Worm (Caenorhabditis elegans) whole organism, L2 larva: ENCODE measurements around the gene eef-1G.

Experiments
- C34F6.9 ChIP-seq: fragments of 150-350 bp; optimal IDR thresholded peaks from 2 replicates; lab custom pipeline; 2014; ENCODE audit warnings: missing biosample characterization, missing genetic modification characterization
- F13H6.1 ChIP-seq: sonication (generic microtip); optimal IDR thresholded peaks from 2 replicates; lab custom pipeline; 2016; ENCODE audit warnings: missing genetic modification characterization, missing compliant biosample characterization
- R02D3.7 ChIP-seq: fragments of 150-350 bp; optimal IDR thresholded peaks from 2 replicates; lab custom pipeline; 2014; ENCODE audit warnings: missing biosample characterization, missing genetic modification characterization
- ZK546.5 ChIP-seq: sonication (generic microtip); optimal IDR thresholded peaks from 2 replicates; lab custom pipeline; 2017; ENCODE audit warnings: missing biosample characterization, missing genetic modification characterization
- aly-2 ChIP-seq: fragments of 150-350 bp; optimal IDR thresholded peaks from 2 replicates; lab custom pipeline; 2014; ENCODE audit warnings: missing biosample characterization, missing genetic modification characterization
- ceh-16 ChIP-seq: fragments of 150-350 bp; optimal IDR thresholded peaks from 2 replicates; lab custom pipeline; 2014; ENCODE audit warnings: missing biosample characterization, missing genetic modification characterization
- ceh-82 ChIP-seq: fragments of 150-350 bp; optimal IDR thresholded peaks from 2 replicates; lab custom pipeline; 2014; ENCODE audit warnings: missing biosample characterization, missing genetic modification characterization
- crh-2 ChIP-seq: sonication (generic microtip); optimal IDR thresholded peaks from 2 replicates; lab custom pipeline; 2017; ENCODE audit warnings: missing biosample characterization, missing genetic modification characterization
- dmd-4 ChIP-seq: sonication (generic microtip); optimal IDR thresholded peaks from 2 replicates; lab custom pipeline; 2017; ENCODE audit warnings: missing biosample characterization, missing genetic modification characterization
- egl-27 ChIP-seq: sonication (generic microtip); optimal IDR thresholded peaks from 3 replicates; lab custom pipeline; 2017; ENCODE audit warnings: missing biosample characterization, missing genetic modification reagents, missing genetic modification characterization
- elt-3 ChIP-seq: sonication (generic microtip); optimal IDR thresholded peaks from 2 replicates; lab custom pipeline; 2017; ENCODE audit warnings: missing biosample characterization, missing genetic modification characterization
- fos-1 ChIP-seq: fragments of 150-350 bp; optimal IDR thresholded peaks from 2 replicates; lab custom pipeline; 2014; ENCODE audit warnings: missing biosample characterization, missing genetic modification characterization
- gmeb-1 ChIP-seq: fragments of 150-350 bp; optimal IDR thresholded peaks from 2 replicates; lab custom pipeline; 2014; ENCODE audit warnings: missing biosample characterization, missing genetic modification characterization
- lin-11 ChIP-seq: fragments of 150-350 bp; sonication (generic microtip); optimal IDR thresholded peaks from 2 replicates; lab custom pipeline; 2014; ENCODE audit warnings: missing biosample characterization, missing genetic modification characterization, inconsistent platforms, mixed read lengths
- lin-39 ChIP-seq: fragments of 150-350 bp; optimal IDR thresholded peaks from 2 replicates; lab custom pipeline; 2014; ENCODE audit warnings: missing biosample characterization, missing genetic modification reagents, missing genetic modification characterization
- lsy-2 ChIP-seq, 2 experiments: fragments of 150-350 bp in 1 of 2; sonication (generic microtip) in 1 of 2; optimal IDR thresholded peaks; 2 replicates each; lab custom pipeline; 2014 to 2017; ENCODE audit warnings: missing biosample characterization in 2 of 2, missing genetic modification characterization in 2 of 2
- mab-5 ChIP-seq: fragments of 150-350 bp; optimal IDR thresholded peaks from 2 replicates; lab custom pipeline; 2014; ENCODE audit warnings: missing biosample characterization, missing genetic modification characterization
- mbf-1 ChIP-seq: sonication (generic microtip); optimal IDR thresholded peaks from 2 replicates; lab custom pipeline; 2017; ENCODE audit warnings: missing biosample characterization, missing genetic modification characterization
- nhr-11 ChIP-seq: fragments of 150-350 bp; optimal IDR thresholded peaks from 2 replicates; lab custom pipeline; 2014; ENCODE audit warnings: missing biosample characterization, missing genetic modification characterization
- nhr-12 ChIP-seq: fragments of 150-350 bp; optimal IDR thresholded peaks from 2 replicates; lab custom pipeline; 2014; ENCODE audit warnings: missing biosample characterization, missing genetic modification characterization
- nhr-129 ChIP-seq: fragments of 150-350 bp; optimal IDR thresholded peaks from 2 replicates; lab custom pipeline; 2014; ENCODE audit warnings: missing biosample characterization, missing genetic modification characterization
- nhr-21 ChIP-seq: fragments of 150-350 bp; optimal IDR thresholded peaks from 2 replicates; lab custom pipeline; 2014; ENCODE audit warnings: missing biosample characterization, missing genetic modification characterization
- nhr-23 ChIP-seq: fragments of 150-350 bp; optimal IDR thresholded peaks from 2 replicates; lab custom pipeline; 2014; ENCODE audit warnings: missing biosample characterization, missing genetic modification reagents, missing genetic modification characterization
- nhr-237 ChIP-seq: fragments of 150-350 bp; optimal IDR thresholded peaks from 2 replicates; lab custom pipeline; 2014; ENCODE audit warnings: missing biosample characterization, missing genetic modification characterization
- nhr-25 ChIP-seq: fragments of 150-350 bp; sonication (generic microtip); optimal IDR thresholded peaks from 3 replicates; lab custom pipeline; 2014; ENCODE audit warnings: missing biosample characterization, missing genetic modification characterization
- nhr-6 ChIP-seq: fragments of 150-350 bp; optimal IDR thresholded peaks from 2 replicates; lab custom pipeline; 2014; ENCODE audit warnings: missing biosample characterization, missing genetic modification characterization
- nhr-77 ChIP-seq: fragments of 150-350 bp; optimal IDR thresholded peaks from 2 replicates; lab custom pipeline; 2014; ENCODE audit warnings: missing biosample characterization, missing genetic modification characterization
- peb-1 ChIP-seq: fragments of 150-350 bp; optimal IDR thresholded peaks from 2 replicates; lab custom pipeline; 2014; ENCODE audit warnings: missing biosample characterization, missing genetic modification characterization
- skn-1 ChIP-seq: sonication (generic microtip); optimal IDR thresholded peaks from 2 replicates; lab custom pipeline; 2017; ENCODE audit warnings: missing biosample characterization, missing genetic modification characterization
- sma-3 ChIP-seq: sonication (generic microtip); optimal IDR thresholded peaks from 2 replicates; lab custom pipeline; 2016; ENCODE audit warnings: missing genetic modification reagents, missing genetic modification characterization, missing compliant biosample characterization
- sma-9 ChIP-seq, 2 experiments: fragments of 150-350 bp in 1 of 2; sonication (generic microtip) in 1 of 2; optimal IDR thresholded peaks; 2 replicates each; lab custom pipeline; 2014 to 2016; ENCODE audit warnings: missing genetic modification characterization in 2 of 2, mild to moderate bottlenecking in 1 of 2, missing biosample characterization in 1 of 2, missing compliant biosample characterization in 1 of 2, missing genetic modification reagents in 1 of 2, moderate library complexity in 1 of 2
- snpc-4 ChIP-seq: fragments of 150-350 bp; optimal IDR thresholded peaks from 2 replicates; lab custom pipeline; 2014; ENCODE audit warnings: missing biosample characterization, missing genetic modification characterization
- unc-39 ChIP-seq: fragments of 150-350 bp; optimal IDR thresholded peaks from 2 replicates; lab custom pipeline; 2014; ENCODE audit warnings: missing biosample characterization, missing genetic modification characterization
- unc-55 ChIP-seq: fragments of 150-350 bp; sonication (generic microtip); optimal IDR thresholded peaks from 3 replicates; lab custom pipeline; 2014; ENCODE audit warnings: missing biosample characterization, missing genetic modification reagents, missing genetic modification characterization
- zag-1 ChIP-seq: fragments of 150-350 bp; optimal IDR thresholded peaks from 2 replicates; lab custom pipeline; 2014; ENCODE audit warnings: missing biosample characterization, missing genetic modification characterization
- ztf-1 ChIP-seq: fragments of 200-800 bp; sonication (Bioruptor generic); conservative IDR thresholded peaks from 2 replicates; pipeline ENCODE4 v1.3.6; 2022; ENCODE audit warnings: missing genetic modification characterization, missing compliant biosample characterization
- ztf-11 ChIP-seq: sonication (generic microtip); optimal IDR thresholded peaks from 2 replicates; lab custom pipeline; 2017; ENCODE audit warnings: missing biosample characterization, missing genetic modification characterization
- ztf-4 ChIP-seq: fragments of 150-350 bp; optimal IDR thresholded peaks from 2 replicates; lab custom pipeline; 2014; ENCODE audit warnings: missing biosample characterization, missing genetic modification characterization

eef-1G gene

DNA sequence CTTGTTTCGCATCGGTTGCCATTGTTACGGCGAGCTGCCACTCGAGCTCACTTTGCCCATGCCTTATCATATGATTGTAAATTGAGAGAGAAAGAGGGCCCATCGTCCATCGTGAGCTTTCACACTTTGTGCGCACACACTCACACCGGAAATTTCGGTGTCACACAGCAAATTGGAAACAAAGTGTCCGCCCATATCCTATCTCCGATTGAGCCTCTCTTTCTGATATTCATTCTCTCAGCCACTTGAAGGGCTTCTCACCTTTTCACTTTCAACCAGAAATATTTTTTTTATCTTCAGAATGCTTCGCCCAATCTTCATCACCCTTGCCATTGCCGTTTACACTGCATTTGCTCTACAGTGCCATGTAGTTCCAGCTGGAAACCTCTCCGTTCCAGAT lies 36.0 kb upstream of the eef-1G start, which contains the start of gene F58B4.3:
F58B4.3 (plus strand) TSS at position 301 of the 400 bp plus-strand sequence.
- TF ChIP-seq ceh-82 = no peak
- TF ChIP-seq lin-11 (tag; lab: Kevin White, UChicago) = peak; percentile 39

DNA sequence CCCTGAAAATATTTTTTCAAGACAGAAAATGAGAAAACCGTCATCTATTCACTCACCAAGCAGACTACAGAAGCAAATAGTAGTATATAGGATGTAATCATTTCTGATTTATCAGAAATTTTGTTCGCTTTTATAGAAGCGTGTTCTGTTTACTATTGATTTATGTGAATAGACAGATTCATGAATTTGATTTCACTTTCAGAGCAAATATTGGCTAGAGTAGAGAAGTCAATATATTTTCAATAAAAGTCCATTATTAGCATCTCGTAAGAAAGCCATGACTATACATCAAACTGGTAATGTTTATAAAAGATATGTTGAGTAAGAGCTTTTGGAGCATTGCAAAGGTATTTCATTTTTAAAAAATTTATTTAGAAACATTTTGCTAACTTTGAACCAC lies 34.3 kb upstream of the eef-1G start, which contains the start of gene scvp-1:
scvp-1 (minus strand) TSS at position 101 of the 400 bp plus-strand sequence.
- no peak for TF ChIP-seq snpc-4 (tag; lab: Kevin White, UChicago)
- no peak for TF ChIP-seq dmd-4 (tag; lab: Kevin White, UChicago)
- no peak for TF ChIP-seq gmeb-1
- TF ChIP-seq nhr-25 (tag; lab: Kevin White, UChicago) = no peak
- no peak for TF ChIP-seq lsy-2 (tag; optimal IDR thresholded peaks at IDR 0.05; lab: Kevin White, UChicago)
- no peak for TF ChIP-seq nhr-6
- TF ChIP-seq nhr-23 (tag; lab: Kevin White, UChicago) = no peak
- TF ChIP-seq nhr-12 (tag; lab: Kevin White, UChicago) = no peak
- no peak for TF ChIP-seq nhr-237 (tag; lab: Kevin White, UChicago)
- TF ChIP-seq ceh-16 (tag; lab: Kevin White, UChicago) = no peak
- TF ChIP-seq unc-55 (GFP tag; lab: Kevin White, UChicago) = no peak
- no peak for TF ChIP-seq aly-2 (tag; lab: Kevin White, UChicago)
- TF ChIP-seq ztf-11 (tag; lab: Kevin White, UChicago) = no peak
- no peak for TF ChIP-seq unc-39 (tag; lab: Kevin White, UChicago)
- no peak for TF ChIP-seq skn-1
- TF ChIP-seq R02D3.7 (tag; lab: Kevin White, UChicago) = no peak
- TF ChIP-seq ztf-1 (GFP tag; lab: Robert Waterston, UW) = no peak
- TF ChIP-seq, all 48 proteins: peak for 0

DNA sequence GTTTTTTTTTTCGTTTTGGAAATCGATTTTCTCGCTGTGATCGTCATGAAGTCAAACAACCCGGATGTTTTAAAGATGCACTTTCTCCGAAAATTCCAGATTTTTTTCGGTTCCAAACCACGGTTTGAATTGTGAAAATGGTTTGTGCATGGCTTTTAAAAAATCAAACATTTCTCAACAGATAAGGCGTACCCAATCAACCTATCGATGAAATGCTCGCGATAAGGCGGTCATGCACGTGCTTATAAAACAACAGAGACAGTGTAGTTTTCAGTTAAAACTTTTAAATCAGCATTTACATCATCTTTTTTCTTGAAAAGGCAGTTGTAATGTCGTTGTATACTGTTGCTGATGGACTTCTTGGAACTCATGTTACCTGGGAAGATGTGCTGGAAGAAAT lies 33.1 kb upstream of the eef-1G start, which contains the start of gene F58B4.5:
F58B4.5 (plus strand) TSS at position 283 of the 400 bp plus-strand sequence.
- no peak for TF ChIP-seq skn-1
- TF ChIP-seq peb-1 (tag; lab: Kevin White, UChicago) = no peak
- no peak for TF ChIP-seq ztf-4
- TF ChIP-seq gmeb-1 = no peak
- TF ChIP-seq egl-27 (tag; lab: Kevin White, UChicago) = no peak
- TF ChIP-seq lin-39 = no peak
- no peak for TF ChIP-seq unc-55 (GFP tag; lab: Kevin White, UChicago)
- no peak for TF ChIP-seq snpc-4 (tag; lab: Kevin White, UChicago)
- no peak for TF ChIP-seq nhr-21 (tag; lab: Kevin White, UChicago)
- no peak for TF ChIP-seq ztf-11 (tag; lab: Kevin White, UChicago)
- TF ChIP-seq ZK546.5 = no peak
- TF ChIP-seq sma-9 (GFP tag; optimal IDR thresholded peaks at IDR 0.05; lab: Kevin White, UChicago) = peak; percentile 71
- no peak for TF ChIP-seq sma-9 (tag; optimal IDR thresholded peaks at IDR 0.05; lab: Kevin White, UChicago)
- no peak for TF ChIP-seq F13H6.1 (tag; lab: Kevin White, UChicago)
- TF ChIP-seq nhr-11 (tag; lab: Kevin White, UChicago) = no peak
- no peak for TF ChIP-seq nhr-129 (tag; lab: Kevin White, UChicago)
- no peak for TF ChIP-seq nhr-77 (tag; lab: Kevin White, UChicago)
- TF ChIP-seq elt-3 (tag; lab: Kevin White, UChicago) = no peak
- no peak for TF ChIP-seq mbf-1
- no peak for TF ChIP-seq zag-1 (tag; lab: Kevin White, UChicago)
- TF ChIP-seq nhr-25 (tag; lab: Kevin White, UChicago) = no peak
- no peak for TF ChIP-seq C34F6.9 (tag; lab: Kevin White, UChicago)
- no peak for TF ChIP-seq sma-3 (GFP tag; lab: Kevin White, UChicago)
- TF ChIP-seq nhr-12 (tag; lab: Kevin White, UChicago) = no peak
- peak; percentile 43 for TF ChIP-seq fos-1 (tag; lab: Kevin White, UChicago)
- peak; percentile 54 for TF ChIP-seq crh-2 (tag; lab: Kevin White, UChicago)

ce11 chrV:10936681-10937080 lies 28.8 kb upstream of the eef-1G start, which contains the start of gene F17C11.12:
Gene F17C11.12, minus strand, starts transcription at chrV:10936920.
- TF ChIP-seq sma-9 (GFP tag; optimal IDR thresholded peaks at IDR 0.05; lab: Kevin White, UChicago) (peak; percentile 71), sma-9 (tag; optimal IDR thresholded peaks at IDR 0.05; lab: Kevin White, UChicago) (no peak), F13H6.1 (tag; lab: Kevin White, UChicago) (peak; percentile 13), mab-5 (tag; lab: Kevin White, UChicago) (no peak), crh-2 (tag; lab: Kevin White, UChicago) (peak; percentile 40), dmd-4 (tag; lab: Kevin White, UChicago) (no peak), snpc-4 (tag; lab: Kevin White, UChicago) (no peak), egl-27 (tag; lab: Kevin White, UChicago) (no peak), nhr-25 (tag; lab: Kevin White, UChicago) (no peak), fos-1 (tag; lab: Kevin White, UChicago) (peak; percentile 73)
